Worm (Caenorhabditis elegans): ENCODE results near the gene F43H9.4.

Gene F43H9.4

ce11 chrV:8027429-8028142 is 1.1 kb downstream of the F43H9.4 start:
- TF ChIP-seq attf-6 (GFP tag; IDR thresholded peaks at IDR 0.05): no peak

ce11 chrV:8028825-8029489 is 2.4 kb downstream of the F43H9.4 start, which contains the start of gene oma-2:
oma-2 (plus strand) TSS chrV:8029439.
- TF ChIP-seq D2030.7 (GFP tag; IDR thresholded peaks at IDR 0.05) (peak; percentile 89), ekl-4 (GFP tag; IDR thresholded peaks at IDR 0.05) (0 out of 2 replicates have a peak, but pooled peaks have one; percentile 37), dpl-1 (GFP tag; optimal IDR thresholded peaks at IDR 0.05) (peak; percentile 36), ztf-3 (GFP tag; optimal IDR thresholded peaks at IDR 0.05) (no peak), dox-1 (GFP tag; IDR thresholded peaks at IDR 0.05) (peak; percentile 56), sdz-38 (tag; optimal IDR thresholded peaks at IDR 0.05) (no peak), xnd-1 (tag; optimal IDR thresholded peaks at IDR 0.05) (peak; percentile 89), egl-18 (GFP tag; IDR thresholded peaks at IDR 0.05) (no peak), tbp1 (GFP tag; optimal IDR thresholded peaks at IDR 0.05) (peak; percentile 28), hmg-1.2 (GFP tag; IDR thresholded peaks at IDR 0.05) (peak; percentile 45), ztf-22 (GFP tag; optimal IDR thresholded peaks at IDR 0.05) (no peak), repo-1 (tag; optimal IDR thresholded peaks at IDR 0.05) (no peak), let-526 (GFP tag; IDR thresholded peaks at IDR 0.05) (no peak), Y56A3A.18 (GFP tag; IDR thresholded peaks at IDR 0.05) (0 out of 2 replicates have a peak, but pooled peaks have one; percentile 14), chd-7 (tag; optimal IDR thresholded peaks at IDR 0.05) (no peak), F49E8.2 (tag; optimal IDR thresholded peaks at IDR 0.05; ENCODE audit: insufficient read depth) (peak; percentile 76), B0336.3 (GFP tag; IDR thresholded peaks at IDR 0.05) (no peak), pbrm-1 (GFP tag; IDR thresholded peaks at IDR 0.05) (peak; percentile 37; the same call in 1 of the 2 replicates), akir-1 (GFP tag; optimal IDR thresholded peaks at IDR 0.05) (no peak), snpc-1.3 (tag; optimal IDR thresholded peaks at IDR 0.05; ENCODE audit: insufficient read depth) (peak; percentile 62), attf-5 (GFP tag; optimal IDR thresholded peaks at IDR 0.05) (no peak), mes-4 (tag; optimal IDR thresholded peaks at IDR 0.05) (no peak), rcor-1 (GFP tag; IDR thresholded peaks at IDR 0.05) (peak; percentile 49), ceh-58 (GFP tag; IDR thresholded peaks at IDR 0.05) (no peak), pha-4 (tag; optimal IDR thresholded peaks at IDR 0.05) (no peak), C17E4.6 (GFP tag; IDR thresholded peaks at IDR 0.05) (no peak), tlf-1 (GFP tag; optimal IDR thresholded peaks at IDR 0.05) (peak; percentile 45), ZK185.1 (tag; optimal IDR thresholded peaks at IDR 0.05; ENCODE audit: poor library complexity, severe bottlenecking) (peak; percentile 18), atf-7 (tag; optimal IDR thresholded peaks at IDR 0.05) (no peak), tbx-9 (tag; optimal IDR thresholded peaks at IDR 0.05; ENCODE audit: borderline replicate concordance) (no peak), F23B12.7 (tag; optimal IDR thresholded peaks at IDR 0.05; ENCODE audit: insufficient read depth) (peak; percentile 26), ztf-18 (tag; optimal IDR thresholded peaks at IDR 0.05) (peak; percentile 37), nhr-27 (tag; optimal IDR thresholded peaks at IDR 0.05) (no peak), mcd-1 (GFP tag; IDR thresholded peaks at IDR 0.05) (peak; percentile 47; the same call in 1 of the 2 replicates), rpc-1 (optimal IDR thresholded peaks at IDR 0.05) (no peak), rpc-1 (tag; optimal IDR thresholded peaks at IDR 0.05) (no peak), Y95B8A.8 (GFP tag; IDR thresholded peaks at IDR 0.05) (0 out of 2 replicates have a peak, but pooled peaks have one; percentile 47), B0035.1 (tag; optimal IDR thresholded peaks at IDR 0.05) (no peak), F22D6.2 (tag; optimal IDR thresholded peaks at IDR 0.05) (no peak), sptf-2 (GFP tag; optimal IDR thresholded peaks at IDR 0.05) (no peak), aptf-2 (GFP tag; conservative IDR thresholded peaks at IDR 0.05) (no peak), F57C9.4 (tag; optimal IDR thresholded peaks at IDR 0.05) (no peak), nfyb-1 (GFP tag; IDR thresholded peaks at IDR 0.05) (0 out of 2 replicates have a peak, but pooled peaks have one; percentile 33), B0261.1 (tag; optimal IDR thresholded peaks at IDR 0.05) (no peak)
